Worm (Caenorhabditis elegans) whole organism, L3 larva: ENCODE data around the gene T24H10.1.

Experiments
- R02D3.7 ChIP-seq: fragments of 150-350 bp; optimal IDR thresholded peaks from 2 replicates; lab custom pipeline; 2014; ENCODE audit warnings: missing biosample characterization, missing genetic modification characterization
- aly-2 ChIP-seq: fragments of 150-350 bp; optimal IDR thresholded peaks from 2 replicates; lab custom pipeline; 2014; ENCODE audit warnings: missing biosample characterization, missing genetic modification characterization
- ama-1 ChIP-seq: fragments of 150-350 bp; optimal IDR thresholded peaks from 2 replicates; lab custom pipeline; 2018
- ceh-16 ChIP-seq: sonication (generic microtip); optimal IDR thresholded peaks from 2 replicates; lab custom pipeline; 2017; ENCODE audit warnings: missing biosample characterization, missing genetic modification characterization
- ceh-28 ChIP-seq: fragments of 150-350 bp; optimal IDR thresholded peaks from 2 replicates; lab custom pipeline; 2014; ENCODE audit warnings: missing biosample characterization, missing genetic modification reagents, missing genetic modification characterization
- ceh-9 ChIP-seq: sonication (generic microtip); optimal IDR thresholded peaks from 2 replicates; lab custom pipeline; 2018; ENCODE audit warnings: missing biosample characterization, missing genetic modification characterization
- daf-12 ChIP-seq: fragments of 150-350 bp; optimal IDR thresholded peaks from 2 replicates; lab custom pipeline; 2014; ENCODE audit warnings: missing biosample characterization, missing genetic modification reagents, missing genetic modification characterization
- egl-5 ChIP-seq: fragments of 150-350 bp; optimal IDR thresholded peaks from 2 replicates; lab custom pipeline; 2017; ENCODE audit warnings: missing biosample characterization, missing genetic modification reagents, missing genetic modification characterization, inconsistent platforms
- elt-1 ChIP-seq: fragments of 150-350 bp; optimal IDR thresholded peaks from 2 replicates; lab custom pipeline; 2014; ENCODE audit warnings: missing biosample characterization, missing genetic modification characterization
- elt-2 ChIP-seq: sonication (generic microtip); optimal IDR thresholded peaks from 2 replicates; lab custom pipeline; 2016; ENCODE audit warnings: missing genetic modification reagents, mild to moderate bottlenecking, missing genetic modification characterization, missing compliant biosample characterization
- elt-3 ChIP-seq, 3 experiments: fragments of 150-350 bp in 1 of 3; sonication (generic microtip) in 2 of 3; optimal IDR thresholded peaks; 2 replicates in 2 of 3; 4 replicates in 1 of 3; lab custom pipeline; 2014 to 2017; ENCODE audit warnings: missing biosample characterization in 3 of 3, missing genetic modification characterization in 3 of 3
- eor-1 ChIP-seq, 2 experiments: fragments of 150-350 bp; optimal IDR thresholded peaks; 2 replicates each; lab custom pipeline; 2014 to 2018; ENCODE audit warnings: missing biosample characterization in 2 of 2, missing genetic modification characterization in 2 of 2
- fkh-10 ChIP-seq: sonication (generic microtip); optimal IDR thresholded peaks from 2 replicates; lab custom pipeline; 2017; ENCODE audit warnings: missing biosample characterization, missing genetic modification reagents, missing genetic modification characterization
- fkh-2 ChIP-seq: fragments of 150-350 bp; optimal IDR thresholded peaks from 2 replicates; lab custom pipeline; 2014; ENCODE audit warnings: missing biosample characterization, missing genetic modification reagents, missing genetic modification characterization
- hmg-11 ChIP-seq: sonication (generic microtip); optimal IDR thresholded peaks from 2 replicates; lab custom pipeline; 2016; ENCODE audit warnings: missing genetic modification characterization, missing compliant biosample characterization
- lin-15B ChIP-seq: fragments of 150-350 bp; optimal IDR thresholded peaks from 2 replicates; lab custom pipeline; 2014; ENCODE audit warnings: missing biosample characterization, missing genetic modification characterization
- lsy-12 ChIP-seq: sonication (generic microtip); optimal IDR thresholded peaks from 2 replicates; lab custom pipeline; 2016; ENCODE audit warnings: mild to moderate bottlenecking, missing genetic modification characterization, missing compliant biosample characterization
- mdl-1 ChIP-seq: fragments of 150-350 bp; optimal IDR thresholded peaks from 2 replicates; lab custom pipeline; 2014; ENCODE audit warnings: missing biosample characterization, missing genetic modification characterization
- nfya-1 ChIP-seq: sonication (generic microtip); optimal IDR thresholded peaks from 2 replicates; lab custom pipeline; 2017; ENCODE audit warnings: missing genetic modification characterization, mild to moderate bottlenecking, missing compliant biosample characterization, antibody characterized with exemption, moderate library complexity; ENCODE audit not compliant: insufficient read depth
- nhr-11 ChIP-seq: fragments of 150-350 bp; optimal IDR thresholded peaks from 2 replicates; lab custom pipeline; 2014; ENCODE audit warnings: missing biosample characterization, missing genetic modification characterization
- nhr-12 ChIP-seq: fragments of 150-350 bp; optimal IDR thresholded peaks from 2 replicates; lab custom pipeline; 2014; ENCODE audit warnings: missing biosample characterization, missing genetic modification characterization
- nhr-25 ChIP-seq: sonication (generic microtip); optimal IDR thresholded peaks from 2 replicates; lab custom pipeline; 2017; ENCODE audit warnings: missing biosample characterization, missing genetic modification characterization
- nhr-43 ChIP-seq: sonication (generic microtip); optimal IDR thresholded peaks from 2 replicates; lab custom pipeline; 2016; ENCODE audit warnings: mild to moderate bottlenecking, missing genetic modification characterization, missing compliant biosample characterization; ENCODE audit not compliant: poor library complexity, severe bottlenecking
- nhr-67 ChIP-seq: fragments of 150-350 bp; optimal IDR thresholded peaks from 2 replicates; lab custom pipeline; 2014; ENCODE audit warnings: missing biosample characterization, missing genetic modification characterization
- pha-4 ChIP-seq: fragments of 150-350 bp; optimal IDR thresholded peaks from 2 replicates; lab custom pipeline; 2014; ENCODE audit warnings: missing biosample characterization, missing genetic modification reagents, missing genetic modification characterization
- pqm-1 ChIP-seq: fragments of 150-350 bp; optimal IDR thresholded peaks from 2 replicates; lab custom pipeline; 2017; ENCODE audit warnings: missing biosample characterization, missing genetic modification characterization, inconsistent platforms
- snpc-4 ChIP-seq: fragments of 150-350 bp; optimal IDR thresholded peaks from 2 replicates; lab custom pipeline; 2014; ENCODE audit warnings: missing biosample characterization, missing genetic modification characterization
- tbx-2 ChIP-seq: sonication (generic microtip); optimal IDR thresholded peaks from 2 replicates; lab custom pipeline; 2016; ENCODE audit warnings: mild to moderate bottlenecking, missing genetic modification characterization, missing compliant biosample characterization
- unc-39 ChIP-seq: sonication (generic microtip); optimal IDR thresholded peaks from 4 replicates; lab custom pipeline; 2017; ENCODE audit warnings: missing biosample characterization, missing genetic modification characterization
- unc-62 ChIP-seq: fragments of 150-350 bp; sonication (generic microtip); optimal IDR thresholded peaks from 4 replicates; lab custom pipeline; 2014; ENCODE audit warnings: missing biosample characterization, missing genetic modification reagents, missing genetic modification characterization
- ztf-11 ChIP-seq: fragments of 150-350 bp; optimal IDR thresholded peaks from 2 replicates; lab custom pipeline; 2014; ENCODE audit warnings: missing biosample characterization, missing genetic modification characterization

The T24H10.1 gene

DNA sequence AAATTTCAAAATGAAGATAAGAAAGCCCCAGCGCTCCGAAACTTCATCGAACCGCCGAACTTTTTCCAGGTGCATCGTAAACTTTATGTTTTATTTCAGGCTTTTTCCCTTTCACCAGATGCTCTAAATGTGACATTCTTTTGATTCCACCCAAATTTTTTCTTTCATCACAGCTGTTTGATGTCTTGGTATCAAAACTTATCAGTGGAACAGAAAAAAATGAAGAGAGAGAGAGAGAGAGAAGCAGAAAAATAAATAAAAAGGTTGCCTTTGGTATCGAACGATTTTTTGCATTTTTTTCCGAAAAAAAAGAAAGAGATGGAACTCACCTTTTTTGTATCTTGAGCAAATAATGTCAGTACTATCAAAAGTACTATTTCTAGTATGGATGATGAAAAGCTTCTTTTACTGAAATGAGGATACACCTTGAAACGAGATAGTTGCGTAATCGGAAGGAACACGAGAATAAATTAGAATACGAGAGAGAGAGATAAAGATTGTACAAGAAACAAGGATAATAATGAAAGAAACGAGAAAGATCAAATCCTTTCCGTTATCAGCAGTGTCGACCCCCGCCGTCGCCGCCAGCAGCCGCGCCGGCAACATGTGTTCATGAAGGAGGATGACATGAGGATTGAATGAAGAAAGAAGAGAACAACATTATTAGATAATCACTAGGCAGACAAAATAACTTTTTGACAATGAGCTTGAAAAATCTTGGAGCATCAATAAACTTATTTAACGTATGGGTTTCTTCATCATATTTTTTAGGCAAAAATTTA, 22.9 kb upstream of the T24H10.1 start:
- TF ChIP-seq elt-2 (tag; lab: Kevin White, UChicago): peak; percentile 41
- TF ChIP-seq R02D3.7 (tag; lab: Kevin White, UChicago): no peak
- peak; percentile 60 for TF ChIP-seq pha-4
- no peak for TF ChIP-seq ceh-9 (tag; lab: Kevin White, UChicago)
- TF ChIP-seq fkh-10 (GFP tag; lab: Kevin White, UChicago): no peak

DNA sequence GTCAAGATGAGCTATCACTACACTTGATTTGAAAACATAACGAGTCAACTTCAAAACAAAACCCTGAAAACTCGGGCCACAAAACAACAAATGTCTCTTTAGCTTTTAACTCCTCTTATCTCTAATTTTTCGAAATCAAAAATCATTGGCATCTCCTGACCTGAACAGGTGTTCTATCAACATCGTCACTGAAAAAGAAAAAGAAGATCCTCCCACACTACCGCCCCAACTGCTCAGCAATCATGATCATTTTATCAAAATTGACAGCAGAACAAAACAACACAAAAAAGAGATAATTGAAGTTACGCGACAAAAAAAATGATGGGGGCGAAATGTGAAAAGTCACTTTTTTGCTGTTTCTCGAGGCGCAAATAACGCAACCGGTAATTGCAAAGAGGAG, 20.8 kb upstream of the T24H10.1 start:
- no peak for TF ChIP-seq elt-3 (tag; optimal IDR thresholded peaks at IDR 0.05; lab: Kevin White, UChicago)
- peak; percentile 11 for TF ChIP-seq nfya-1

DNA sequence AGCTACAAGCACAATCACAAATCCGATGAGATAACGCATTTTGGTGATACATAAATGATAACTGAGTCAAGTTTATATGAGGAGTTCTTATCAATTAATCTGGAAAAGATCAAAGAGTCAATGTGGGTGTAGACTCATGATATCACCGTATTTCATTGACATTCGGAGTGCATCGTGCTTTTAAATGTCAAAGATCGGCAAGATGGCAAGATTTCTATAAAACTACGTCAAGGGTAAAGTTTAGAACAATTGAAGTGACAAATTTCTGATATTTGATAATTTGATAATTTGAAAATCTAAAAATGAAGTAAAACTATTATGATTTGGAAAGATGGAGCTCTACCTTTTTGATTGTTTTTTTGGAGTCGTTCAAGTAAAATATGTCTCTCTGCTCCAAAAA, 16.1 kb upstream of the T24H10.1 start, which contains the start of gene sysm-1:
TSS of gene sysm-1 (minus strand) at position 101 of the 400 bp plus-strand sequence.
- TF ChIP-seq nhr-67 (no peak), elt-2 (tag; lab: Kevin White, UChicago) (peak; percentile 27)

DNA sequence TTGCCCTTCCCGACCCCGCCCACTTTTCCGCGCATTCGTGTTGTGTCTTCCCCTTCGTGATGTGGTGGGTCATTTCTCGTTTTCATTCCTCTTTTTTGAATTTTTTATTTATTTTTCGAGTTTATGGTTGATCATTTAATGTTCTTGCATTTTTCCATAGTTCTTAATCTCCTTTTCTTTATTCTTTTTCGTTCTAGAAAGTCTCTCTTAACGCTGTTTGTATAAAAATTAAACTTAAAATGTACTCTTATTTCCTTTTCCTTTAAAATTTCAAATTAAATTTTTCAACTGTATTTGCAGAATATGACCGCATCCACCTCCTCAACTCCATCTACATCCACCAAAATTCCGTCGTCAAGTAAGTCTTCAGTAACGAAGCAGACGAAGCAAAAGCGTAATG, 12.9 kb upstream of the T24H10.1 start, which contains the start of gene hlh-3:
TSS of gene hlh-3 (plus strand) at position 301 of the 400 bp plus-strand sequence.
- TF ChIP-seq egl-5 (no peak), snpc-4 (tag; lab: Kevin White, UChicago) (no peak), tbx-2 (tag; lab: Kevin White, UChicago) (no peak), mdl-1 (tag; lab: Kevin White, UChicago) (no peak), ceh-28 (tag; lab: Kevin White, UChicago) (no peak), ceh-9 (tag; lab: Kevin White, UChicago) (no peak), lin-15B (tag; lab: Kevin White, UChicago) (no peak), nfya-1 (no peak), nhr-11 (tag; lab: Kevin White, UChicago) (no peak), unc-39 (tag; lab: Kevin White, UChicago) (no peak), daf-12 (no peak), eor-1 (tag; optimal IDR thresholded peaks at IDR 0.05; lab: Kevin White, UChicago) (no peak), ceh-16 (tag; lab: Kevin White, UChicago) (no peak), pha-4 (no peak), aly-2 (tag; lab: Kevin White, UChicago) (no peak), nhr-67 (no peak)

DNA sequence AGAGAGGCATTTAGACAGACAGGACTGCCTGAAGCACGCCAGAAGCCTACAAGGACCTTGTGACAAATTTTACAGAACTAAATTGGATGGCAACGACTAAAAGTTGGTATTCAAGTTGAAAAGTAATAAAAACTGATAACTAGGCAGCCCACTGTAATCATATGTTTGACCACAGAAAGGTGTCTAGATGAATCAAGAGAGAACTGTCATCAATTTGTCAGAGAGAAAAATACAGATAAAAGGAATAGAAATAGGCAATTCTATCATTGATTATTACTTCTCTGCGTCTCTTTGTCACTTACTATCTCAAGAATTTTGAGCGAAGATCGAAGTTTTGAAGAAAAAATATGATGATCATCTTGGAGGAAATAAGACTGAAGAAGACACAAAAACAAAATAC, 6.3 kb upstream of the T24H10.1 start:
- TF ChIP-seq egl-5: no peak
- TF ChIP-seq elt-2 (tag; lab: Kevin White, UChicago): peak; percentile 57
- TF ChIP-seq pqm-1 (tag; lab: Kevin White, UChicago): peak; percentile 67
- peak; percentile 34 for TF ChIP-seq ceh-28 (tag; lab: Kevin White, UChicago)
- no peak for TF ChIP-seq elt-3 (tag; optimal IDR thresholded peaks at IDR 0.05; lab: Kevin White, UChicago)

DNA sequence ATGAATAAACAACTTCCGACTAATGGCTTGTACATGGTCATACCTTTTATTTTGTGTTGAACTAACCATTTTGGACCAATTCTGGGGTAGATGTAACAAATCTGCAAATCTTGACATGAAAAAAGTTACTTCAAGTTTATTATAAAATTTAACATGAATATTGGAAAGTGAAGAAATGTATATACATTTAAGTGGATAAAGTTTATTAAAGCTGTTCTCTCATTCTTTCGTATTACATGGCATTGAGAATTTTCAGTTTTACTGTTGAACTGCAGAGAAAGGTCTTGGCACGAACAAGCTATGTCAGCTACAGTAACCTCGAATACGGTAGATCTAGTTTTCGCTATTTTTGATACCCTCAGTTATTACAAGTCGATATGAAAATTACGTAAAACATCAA, 5.6 kb upstream of the T24H10.1 start, which contains the start of gene C07H4.1:
TSS of gene C07H4.1 (minus strand) at position 101 of the 400 bp plus-strand sequence.
- TF ChIP-seq ztf-11 (tag; lab: Kevin White, UChicago) (no peak), hmg-11 (tag; lab: Kevin White, UChicago) (no peak), fkh-2 (no peak)

DNA sequence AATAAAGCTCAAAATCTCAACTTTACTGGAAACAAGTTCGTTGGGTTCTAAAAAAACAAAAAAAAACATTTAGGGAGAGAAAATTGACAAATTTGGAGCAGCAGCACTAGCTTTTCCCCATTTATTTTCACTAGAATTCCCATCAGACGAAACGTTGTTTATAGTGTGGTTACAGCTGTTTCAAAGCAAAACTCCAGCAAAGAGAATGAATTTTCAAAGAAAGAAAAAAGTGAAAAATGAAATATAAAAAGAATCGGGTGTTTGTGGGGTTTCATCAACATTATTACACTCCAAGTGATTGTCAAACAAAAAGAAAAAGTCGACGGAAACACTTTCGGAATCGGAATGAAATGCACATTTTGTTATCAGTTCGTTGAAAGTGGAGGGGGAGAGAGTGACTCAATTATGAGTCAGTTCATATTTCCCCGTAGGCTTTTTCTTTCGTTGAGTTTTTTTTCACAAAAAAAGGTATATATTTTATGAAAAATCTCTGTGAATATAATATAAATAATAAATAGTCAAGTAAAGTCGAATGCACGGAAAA, 4.9 kb upstream of the T24H10.1 start:
- TF ChIP-seq aly-2 (tag; lab: Kevin White, UChicago) (no peak), pqm-1 (tag; lab: Kevin White, UChicago) (peak; percentile 52), elt-2 (tag; lab: Kevin White, UChicago) (peak; percentile 49), pha-4 (peak; percentile 27), lsy-12 (tag; lab: Kevin White, UChicago) (no peak)

DNA sequence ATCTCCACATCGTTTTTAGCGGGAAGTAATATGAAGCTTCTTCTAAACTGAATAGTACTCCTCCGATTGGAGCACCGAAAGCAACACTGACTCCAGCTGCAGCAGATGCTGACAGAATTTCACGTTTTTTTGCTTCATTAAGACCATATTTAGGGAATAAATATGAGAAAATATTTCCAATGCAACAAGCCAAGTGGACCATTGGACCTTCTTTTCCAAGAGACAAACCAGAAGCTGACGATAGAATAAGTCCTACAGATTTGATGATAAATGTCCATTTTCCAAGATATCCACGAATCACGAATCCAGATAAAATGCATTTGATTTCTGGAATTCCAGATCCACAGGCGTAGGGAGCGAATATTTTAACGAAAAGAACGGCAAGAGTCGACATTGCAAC, 1.9 kb upstream of the T24H10.1 start:
- TF ChIP-seq elt-1 (tag; lab: Kevin White, UChicago): no peak
- no peak for TF ChIP-seq pha-4
- no peak for TF ChIP-seq ama-1
- TF ChIP-seq nhr-12 (tag; lab: Kevin White, UChicago): no peak
- no peak for TF ChIP-seq nhr-11 (tag; lab: Kevin White, UChicago)
- no peak for TF ChIP-seq ceh-28 (tag; lab: Kevin White, UChicago)
- no peak for TF ChIP-seq nhr-25 (tag; lab: Kevin White, UChicago)
- TF ChIP-seq unc-62: no peak
- TF ChIP-seq nhr-43 (tag; lab: Kevin White, UChicago): no peak
